Worm (Caenorhabditis elegans): ENCODE results near the gene lgc-12.
A peak's percentile ranks its signal among the peaks of the same experiment; 100 is the strongest.

lgc-12 gene

ce11 chrIII:7520672-7521071 lies 41.3 kb upstream of the lgc-12 start, which contains the start of the genes cux-7 and C07H6.2 (continued):
- TF ChIP-seq hlh-30 (tag; optimal IDR thresholded peaks at IDR 0.05; ENCODE audit: insufficient read depth), result no peak
- peak; percentile 97 for TF ChIP-seq rnt-1 (tag; optimal IDR thresholded peaks at IDR 0.05)
- peak; percentile 87 for TF ChIP-seq fkh-6 (tag; optimal IDR thresholded peaks at IDR 0.05)
- peak; percentile 3 for TF ChIP-seq gmeb-2 (tag; optimal IDR thresholded peaks at IDR 0.05)
- no peak for TF ChIP-seq K02D7.2 (tag; optimal IDR thresholded peaks at IDR 0.05)
- peak; percentile 11 for TF ChIP-seq madf-2 (tag; optimal IDR thresholded peaks at IDR 0.05)
- peak; percentile 62 for TF ChIP-seq ceh-19 (GFP tag; optimal IDR thresholded peaks at IDR 0.05)
- peak; percentile 65 for TF ChIP-seq ztf-16 (tag; optimal IDR thresholded peaks at IDR 0.05)
- TF ChIP-seq sox-2 (GFP tag; IDR thresholded peaks at IDR 0.05), result no peak
- peak; percentile 56; the same call in 1 of the 2 replicates for TF ChIP-seq unc-3 (GFP tag; conservative IDR thresholded peaks at IDR 0.05)
- TF ChIP-seq unc-3 (tag; optimal IDR thresholded peaks at IDR 0.05), result peak; percentile 74
- TF ChIP-seq lin-11 (tag; optimal IDR thresholded peaks at IDR 0.05), result no peak
- TF ChIP-seq ets-4 (tag; optimal IDR thresholded peaks at IDR 0.05), result peak; percentile 99
- peak; percentile 94 for TF ChIP-seq hlh-8 (tag; optimal IDR thresholded peaks at IDR 0.05)
- TF ChIP-seq lim-6 (tag; optimal IDR thresholded peaks at IDR 0.05), result peak; percentile 94
- TF ChIP-seq ceh-48 (tag; optimal IDR thresholded peaks at IDR 0.05), result peak; percentile 34
- TF ChIP-seq ceh-31 (tag; optimal IDR thresholded peaks at IDR 0.05), result peak; percentile 99
- no peak for TF ChIP-seq K09A11.1 (tag; optimal IDR thresholded peaks at IDR 0.05; ENCODE audit: insufficient read depth)
- peak; percentile 96 for TF ChIP-seq zip-5 (tag; optimal IDR thresholded peaks at IDR 0.05)
- no peak for TF ChIP-seq fkh-10 (GFP tag; optimal IDR thresholded peaks at IDR 0.05)
- TF ChIP-seq sdc-2 (tag; optimal IDR thresholded peaks at IDR 0.05), result peak; percentile 55
- no peak for TF ChIP-seq pha-4 (tag; optimal IDR thresholded peaks at IDR 0.05)
- peak; percentile 46 for TF ChIP-seq ceh-6 (GFP tag; optimal IDR thresholded peaks at IDR 0.05)
- TF ChIP-seq ceh-24 (tag; optimal IDR thresholded peaks at IDR 0.05), result no peak
- peak; percentile 27 for TF ChIP-seq Y22D7AL.16 (tag; optimal IDR thresholded peaks at IDR 0.05)

DNA sequence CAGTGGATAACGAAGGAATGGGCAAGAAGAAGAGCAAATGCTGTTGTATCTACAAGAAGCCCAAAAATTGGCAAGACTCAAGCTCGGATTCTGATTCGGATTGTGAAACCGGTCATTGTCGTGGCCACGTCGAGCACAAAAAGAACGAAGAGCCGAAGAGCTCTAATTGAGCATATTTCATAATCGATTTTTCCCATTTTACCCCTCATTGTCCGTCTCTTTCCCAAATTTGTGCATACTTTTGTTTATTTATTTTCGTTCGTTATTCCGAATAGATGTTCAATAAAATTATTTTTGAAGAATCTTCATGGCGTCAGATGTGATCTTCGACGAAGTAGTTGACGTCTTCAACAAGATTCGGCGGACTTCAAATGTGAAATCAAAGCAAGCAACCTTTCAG lies 40.8 kb upstream of the lgc-12 start, which contains the start of gene lig-4:
TSS of gene lig-4 (plus strand) at position 301 of the 400 bp plus-strand sequence.
- TF ChIP-seq ceh-9 (tag; optimal IDR thresholded peaks at IDR 0.05), result no peak
- TF ChIP-seq elt-2 (tag; optimal IDR thresholded peaks at IDR 0.05), result no peak
- TF ChIP-seq ceh-14 (tag; optimal IDR thresholded peaks at IDR 0.05), result no peak
- TF ChIP-seq K02D7.2 (tag; optimal IDR thresholded peaks at IDR 0.05), result no peak
- no peak for TF ChIP-seq sdc-2 (tag; optimal IDR thresholded peaks at IDR 0.05)
- no peak for TF ChIP-seq lin-11 (tag; optimal IDR thresholded peaks at IDR 0.05)
- TF ChIP-seq fkh-6 (tag; optimal IDR thresholded peaks at IDR 0.05), result no peak
- TF ChIP-seq ceh-22 (tag; optimal IDR thresholded peaks at IDR 0.05), result no peak
- no peak for TF ChIP-seq syd-9 (tag; optimal IDR thresholded peaks at IDR 0.05)
- TF ChIP-seq fax-1 (tag; optimal IDR thresholded peaks at IDR 0.05), result no peak
- no peak for TF ChIP-seq nfya-1 (tag; optimal IDR thresholded peaks at IDR 0.05)
- no peak for TF ChIP-seq K09A11.1 (tag; optimal IDR thresholded peaks at IDR 0.05; ENCODE audit: insufficient read depth)

- TF ChIP-seq tbx-2 (tag; optimal IDR thresholded peaks at IDR 0.05) (no peak), hlh-8 (tag; optimal IDR thresholded peaks at IDR 0.05) (no peak), odd-2 (tag; optimal IDR thresholded peaks at IDR 0.05) (no peak), hlh-15 (tag; optimal IDR thresholded peaks at IDR 0.05) (no peak), sox-2 (GFP tag; IDR thresholded peaks at IDR 0.05) (no peak), ceh-14 (tag; optimal IDR thresholded peaks at IDR 0.05) (no peak), nhr-11 (tag; optimal IDR thresholded peaks at IDR 0.05) (no peak), nfya-1 (tag; optimal IDR thresholded peaks at IDR 0.05) (no peak), ceh-9 (tag; optimal IDR thresholded peaks at IDR 0.05) (no peak), unc-55 (GFP tag; optimal IDR thresholded peaks at IDR 0.05) (no peak), unc-86 (tag; optimal IDR thresholded peaks at IDR 0.05) (no peak), fkh-10 (GFP tag; optimal IDR thresholded peaks at IDR 0.05) (no peak), ceh-24 (tag; optimal IDR thresholded peaks at IDR 0.05) (no peak), ceh-6 (GFP tag; optimal IDR thresholded peaks at IDR 0.05) (no peak)
Measured at ce11 chrIII:7524830-7525344, 37.1 kb upstream of the lgc-12 start.
